Fruit fly (Drosophila melanogaster) whole organism, pupa: ENCODE measurements around the gene CG4982.

ENCODE experiments used
- CG12605 ChIP-seq: fragments of 200-800 bp; sonication (Bioruptor generic); IDR thresholded peaks from 2 replicates; pipeline ENCODE4 v1.3.6; 2022; ENCODE audit warnings: missing biosample characterization, missing genetic modification characterization
- CG32121 ChIP-seq: fragments of 200-800 bp; sonication (Bioruptor generic); IDR thresholded peaks from 2 replicates; pipeline ENCODE4 v1.3.6; 2022; ENCODE audit warnings: missing biosample characterization, missing genetic modification characterization
- CG34367 ChIP-seq: fragments of 200-800 bp; sonication (Bioruptor generic); optimal IDR thresholded peaks from 2 replicates; lab custom pipeline; 2018; ENCODE audit warnings: missing biosample characterization, mild to moderate bottlenecking, missing genetic modification characterization
- D1 ChIP-seq: fragments of 200-800 bp; sonication (Bioruptor generic); optimal IDR thresholded peaks from 2 replicates; lab custom pipeline; 2018; ENCODE audit warnings: missing biosample characterization, mild to moderate bottlenecking, missing genetic modification characterization, moderate library complexity
- EcR ChIP-seq: fragments of 200-800 bp; sonication (Bioruptor generic); optimal IDR thresholded peaks from 3 replicates; lab custom pipeline; 2019; ENCODE audit warnings: missing biosample characterization, missing genetic modification characterization, mild to moderate bottlenecking, moderate library complexity, missing genetic modification reagents

dm6 chr3L:16329495-16329894, 28.2 kb downstream of the CG4982 start, which contains the start of gene CG33061:
- TF ChIP-seq D1 (tag; lab: Kevin White, UChicago) (no peak), CG12605 (GFP tag; lab: Robert Waterston, UW) (no peak), EcR (no peak), CG34367 (tag; lab: Kevin White, UChicago) (no peak), CG32121 (GFP tag; lab: Robert Waterston, UW) (no peak)
